Fruit fly (Drosophila melanogaster): ENCODE measurements around the gene CG12713.

CG12713 gene

DNA sequence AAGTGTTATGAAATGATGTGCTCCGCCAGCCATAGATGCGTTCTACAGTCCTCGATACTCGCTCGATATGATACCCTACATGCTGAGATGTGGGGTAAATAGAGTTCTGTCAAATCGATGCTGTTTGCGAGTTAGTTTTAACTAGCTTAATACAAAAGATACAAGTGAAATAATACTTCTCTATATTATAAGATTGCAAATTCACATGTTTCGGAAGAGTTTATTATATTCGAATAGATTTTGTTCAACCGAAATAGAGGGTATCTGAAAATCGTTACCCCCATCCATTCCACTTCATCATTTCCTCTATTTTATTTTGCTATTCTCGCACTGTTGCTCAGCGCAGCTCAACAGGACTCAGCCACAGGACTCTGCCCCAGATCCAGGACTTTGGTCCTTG, 38.0 kb upstream of the CG12713 start (continued):
- peak; percentile 34 for TF ChIP-seq H2.0 (GFP tag; IDR thresholded peaks at IDR 0.05)
- no peak for TF ChIP-seq CG10565 (GFP tag; optimal IDR thresholded peaks at IDR 0.05)
- TF ChIP-seq Hand (GFP tag; optimal IDR thresholded peaks at IDR 0.05) = no peak
- TF ChIP-seq Gug (GFP tag; IDR thresholded peaks at IDR 0.05) = no peak
- peak; percentile 52; the same call in 1 of the 2 replicates for TF ChIP-seq CG32767 (GFP tag; IDR thresholded peaks at IDR 0.05)
- TF ChIP-seq CG12769 (tag; optimal IDR thresholded peaks at IDR 0.05) = peak; percentile 6
- no peak for TF ChIP-seq CG15011 (GFP tag; optimal IDR thresholded peaks at IDR 0.05)
- TF ChIP-seq chinmo (GFP tag; IDR thresholded peaks at IDR 0.05; ENCODE audit: partially characterized antibody) = no peak
- TF ChIP-seq CG8089 (GFP tag; optimal IDR thresholded peaks at IDR 0.05) = no peak
- no peak for TF ChIP-seq sima (GFP tag; optimal IDR thresholded peaks at IDR 0.05)
- no peak for TF ChIP-seq Bgb (GFP tag; IDR thresholded peaks at IDR 0.05; ENCODE audit: partially characterized antibody)
- TF ChIP-seq pnt (GFP tag; optimal IDR thresholded peaks at IDR 0.05) = peak; percentile 1
- no peak for TF ChIP-seq Kr (GFP tag; optimal IDR thresholded peaks at IDR 0.05)
- no peak for TF ChIP-seq ind (GFP tag; optimal IDR thresholded peaks at IDR 0.05)
- TF ChIP-seq br (optimal IDR thresholded peaks at IDR 0.05) = no peak
- peak; percentile 19 for TF ChIP-seq Nf-YB (GFP tag; optimal IDR thresholded peaks at IDR 0.05)
- TF ChIP-seq CG1603 (tag; optimal IDR thresholded peaks at IDR 0.05) = peak; percentile 59
- no peak for TF ChIP-seq phol (tag; optimal IDR thresholded peaks at IDR 0.05)
- TF ChIP-seq CG11398 (GFP tag; optimal IDR thresholded peaks at IDR 0.05) = no peak
- TF ChIP-seq pb (GFP tag; optimal IDR thresholded peaks at IDR 0.05) = no peak
- no peak for TF ChIP-seq Trl (optimal IDR thresholded peaks at IDR 0.05)
- no peak for TF ChIP-seq Trl (GFP tag; optimal IDR thresholded peaks at IDR 0.05)
- peak in 1 of 3 experiments; percentile 72 for TF ChIP-seq lola (GFP tag; optimal IDR thresholded peaks at IDR 0.05)
- TF ChIP-seq dati (GFP tag; IDR thresholded peaks at IDR 0.05) = no peak
- TF ChIP-seq vvl (GFP tag; IDR thresholded peaks at IDR 0.05) = peak; percentile 42
- no peak for TF ChIP-seq CG10431 (GFP tag; optimal IDR thresholded peaks at IDR 0.05)
- TF ChIP-seq fru (optimal IDR thresholded peaks at IDR 0.05) = no peak
- no peak for TF ChIP-seq klu (GFP tag; IDR thresholded peaks at IDR 0.05)
- no peak for TF ChIP-seq CG13894 (tag; optimal IDR thresholded peaks at IDR 0.05)
- TF ChIP-seq Fer2 (tag; optimal IDR thresholded peaks at IDR 0.05) = no peak
- no peak for TF ChIP-seq fd64A (GFP tag; optimal IDR thresholded peaks at IDR 0.05)

dm6 chr3L:15802117-15802516, 30.1 kb upstream of the CG12713 start:
- TF ChIP-seq CG8089 (GFP tag; optimal IDR thresholded peaks at IDR 0.05) (no peak), CG17361 (GFP tag; IDR thresholded peaks at IDR 0.05) (no peak), CG16815 (GFP tag; optimal IDR thresholded peaks at IDR 0.05) (no peak), bsh (GFP tag; optimal IDR thresholded peaks at IDR 0.05) (no peak), aop (GFP tag; IDR thresholded peaks at IDR 0.05) (no peak), dmrt11E (tag; optimal IDR thresholded peaks at IDR 0.05) (no peak), Rfx (GFP tag; IDR thresholded peaks at IDR 0.05) (no peak), Fer1 (GFP tag; optimal IDR thresholded peaks at IDR 0.05) (no peak), CG13424 (tag; optimal IDR thresholded peaks at IDR 0.05) (no peak), pum (GFP tag; optimal IDR thresholded peaks at IDR 0.05) (no peak), Max (GFP tag; optimal IDR thresholded peaks at IDR 0.05) (no peak), CG8388 (GFP tag; optimal IDR thresholded peaks at IDR 0.05) (no peak), twi (tag; optimal IDR thresholded peaks at IDR 0.05) (peak; percentile 62), Dad (GFP tag; optimal IDR thresholded peaks at IDR 0.05) (no peak), gt (GFP tag; IDR thresholded peaks at IDR 0.05) (0 out of 2 replicates have a peak, but pooled peaks have one; percentile 12), NFAT (GFP tag; IDR thresholded peaks at IDR 0.05) (no peak), tll (GFP tag; optimal IDR thresholded peaks at IDR 0.05) (peak in 1 of 2 experiments; percentile 73), cad (GFP tag; optimal IDR thresholded peaks at IDR 0.05) (peak; percentile 80), bbx (GFP tag; IDR thresholded peaks at IDR 0.05; ENCODE audit: partially characterized antibody) (no peak), lov (optimal IDR thresholded peaks at IDR 0.05) (no peak), lov (GFP tag; IDR thresholded peaks at IDR 0.05) (no peak), cas (GFP tag; IDR thresholded peaks at IDR 0.05) (no peak), CG8765 (GFP tag; IDR thresholded peaks at IDR 0.05) (no peak), Oaz (GFP tag; IDR thresholded peaks at IDR 0.05) (no peak)

All from whole organism, embryonic.